Worm (Caenorhabditis elegans): ENCODE measurements around the gene cutl-5.
A peak's percentile ranks its signal among the peaks of the same experiment; 100 is the strongest.

Gene cutl-5

DNA sequence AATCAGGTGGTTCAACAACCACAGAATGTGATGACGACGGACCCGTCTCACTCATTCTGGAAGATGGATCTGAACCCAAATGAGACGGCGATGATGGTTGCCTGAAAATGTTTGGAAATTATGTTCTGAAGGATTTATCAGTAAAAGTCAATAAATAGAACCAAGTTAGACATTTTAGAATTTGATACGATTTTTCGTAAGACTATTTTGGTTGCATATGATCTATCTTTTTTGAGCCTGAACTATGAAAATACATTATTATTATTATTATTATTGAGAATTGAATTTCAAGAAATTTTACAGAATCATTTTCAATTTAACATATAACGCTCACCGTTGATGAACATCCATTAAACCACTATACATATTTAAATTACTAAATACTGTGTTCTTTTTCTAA is 5.8 kb downstream of the cutl-5 start, which contains the start of gene F10E7.9:
TSS of gene F10E7.9 (minus strand) at position 101 of the 400 bp plus-strand sequence.
- TF ChIP-seq unc-120 (tag; optimal IDR thresholded peaks at IDR 0.05; ENCODE audit: poor library complexity, severe bottlenecking) (no peak), mab-5 (tag; optimal IDR thresholded peaks at IDR 0.05) (no peak), nhr-237 (tag; optimal IDR thresholded peaks at IDR 0.05) (no peak), ceh-83 (GFP tag; optimal IDR thresholded peaks at IDR 0.05) (no peak), ztf-11 (tag; optimal IDR thresholded peaks at IDR 0.05) (no peak), sem-2 (GFP tag; optimal IDR thresholded peaks at IDR 0.05) (no peak), tbx-8 (GFP tag; optimal IDR thresholded peaks at IDR 0.05) (no peak), M03D4.4 (tag; optimal IDR thresholded peaks at IDR 0.05) (no peak), mls-2 (tag; optimal IDR thresholded peaks at IDR 0.05) (no peak), lin-13 (tag; optimal IDR thresholded peaks at IDR 0.05) (no peak), blmp-1 (tag; optimal IDR thresholded peaks at IDR 0.05) (no peak), cnd-1 (tag; optimal IDR thresholded peaks at IDR 0.05) (no peak), elt-1 (tag; optimal IDR thresholded peaks at IDR 0.05; ENCODE audit: borderline replicate concordance, insufficient read depth) (no peak), nhr-12 (tag; optimal IDR thresholded peaks at IDR 0.05) (no peak), unc-39 (tag; optimal IDR thresholded peaks at IDR 0.05) (no peak), ces-1 (GFP tag; optimal IDR thresholded peaks at IDR 0.05) (no peak), nhr-2 (tag; optimal IDR thresholded peaks at IDR 0.05) (no peak), lin-32 (GFP tag; optimal IDR thresholded peaks at IDR 0.05) (no peak), zip-8 (tag; optimal IDR thresholded peaks at IDR 0.05) (no peak), snpc-4 (tag; optimal IDR thresholded peaks at IDR 0.05) (no peak)

DNA sequence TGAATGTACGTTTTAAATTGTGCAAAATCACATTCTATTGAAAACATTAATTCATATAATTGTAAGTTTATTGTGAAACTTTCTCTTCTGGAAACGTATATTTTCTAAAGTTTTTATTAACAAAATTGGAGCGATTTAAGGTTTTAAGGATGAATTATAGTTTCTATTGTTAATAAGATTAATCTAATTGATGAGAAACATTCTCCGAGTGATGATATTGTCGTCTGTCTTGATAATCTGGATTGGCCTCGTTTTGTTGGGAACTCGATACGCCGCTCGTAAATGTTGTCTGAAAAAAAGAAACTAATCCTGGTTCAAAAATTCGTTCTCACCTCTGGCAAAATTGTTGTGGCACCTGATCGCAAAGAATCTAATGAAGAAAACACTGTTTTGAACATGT is 9.4 kb downstream of the cutl-5 start:
- TF ChIP-seq elt-3 (tag; optimal IDR thresholded peaks at IDR 0.05) (no peak), cnd-1 (tag; optimal IDR thresholded peaks at IDR 0.05) (no peak), elt-1 (tag; optimal IDR thresholded peaks at IDR 0.05; ENCODE audit: borderline replicate concordance, insufficient read depth) (no peak), lin-13 (tag; optimal IDR thresholded peaks at IDR 0.05) (no peak), nhr-12 (tag; optimal IDR thresholded peaks at IDR 0.05) (no peak), M03D4.4 (tag; optimal IDR thresholded peaks at IDR 0.05) (no peak), unc-39 (tag; optimal IDR thresholded peaks at IDR 0.05) (no peak), ceh-43 (GFP tag; optimal IDR thresholded peaks at IDR 0.05) (no peak)

DNA sequence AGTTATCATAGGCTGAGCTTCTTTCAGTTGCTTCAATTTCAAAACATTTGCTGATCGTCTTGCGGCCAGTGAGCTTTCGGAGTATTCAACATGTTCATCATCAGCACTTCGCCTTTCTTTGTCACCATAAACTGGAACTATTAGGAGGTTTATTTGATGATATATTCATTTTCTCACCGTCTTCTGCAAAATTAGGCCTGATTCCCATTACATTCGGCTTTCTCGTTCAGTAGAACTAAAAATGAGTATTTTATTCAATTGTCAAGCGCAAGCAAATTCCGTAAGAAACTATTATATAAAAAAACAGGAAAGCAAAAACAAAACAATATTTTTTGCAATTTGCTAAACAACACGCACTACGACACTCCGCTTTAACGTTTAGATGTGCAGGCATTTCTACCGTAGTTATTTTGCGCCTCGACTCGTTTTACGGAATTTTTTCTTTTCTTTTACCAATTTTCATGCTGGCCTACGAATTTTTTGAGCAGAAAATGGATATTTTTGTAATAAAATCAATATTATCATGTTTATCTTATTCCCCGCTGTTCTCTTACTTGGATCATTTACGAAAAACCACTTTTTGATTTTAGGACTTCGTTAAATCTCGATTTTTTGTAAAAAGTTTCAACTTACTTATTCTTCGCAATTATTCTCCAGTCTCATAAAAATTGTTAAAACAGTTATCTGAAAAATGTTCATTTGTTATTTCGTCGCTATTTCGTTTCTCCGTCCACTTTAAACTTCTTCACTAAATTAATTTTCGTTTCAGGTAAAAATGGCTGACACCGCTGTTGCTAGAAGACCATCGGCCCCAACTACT is 10.7 kb downstream of the cutl-5 start, which contains the start of the genes farl-11 and rpl-33:
TSS of gene farl-11 (minus strand) at position 242 of the 820 bp plus-strand sequence.
TSS of gene rpl-33 (plus strand) at position 770 of the 820 bp plus-strand sequence.
- TF ChIP-seq elt-1 (tag; optimal IDR thresholded peaks at IDR 0.05; ENCODE audit: borderline replicate concordance, insufficient read depth) (no peak), unc-39 (tag; optimal IDR thresholded peaks at IDR 0.05) (no peak), M03D4.4 (tag; optimal IDR thresholded peaks at IDR 0.05) (no peak), ces-1 (GFP tag; optimal IDR thresholded peaks at IDR 0.05) (peak; percentile 76), drap-1 (GFP tag; optimal IDR thresholded peaks at IDR 0.05) (no peak), ceh-43 (GFP tag; optimal IDR thresholded peaks at IDR 0.05) (no peak), nhr-12 (tag; optimal IDR thresholded peaks at IDR 0.05) (no peak), hlh-1 (tag; optimal IDR thresholded peaks at IDR 0.05) (peak; percentile 61), nhr-237 (tag; optimal IDR thresholded peaks at IDR 0.05) (peak; percentile 92), nhr-2 (tag; optimal IDR thresholded peaks at IDR 0.05) (no peak), tbx-8 (GFP tag; optimal IDR thresholded peaks at IDR 0.05) (no peak), nhr-76 (tag; optimal IDR thresholded peaks at IDR 0.05) (no peak), mep-1 (tag; optimal IDR thresholded peaks at IDR 0.05) (peak; percentile 88), bed-3 (GFP tag; optimal IDR thresholded peaks at IDR 0.05) (no peak), flh-1 (GFP tag; optimal IDR thresholded peaks at IDR 0.05) (no peak), mls-2 (tag; optimal IDR thresholded peaks at IDR 0.05) (peak; percentile 5), snpc-4 (tag; optimal IDR thresholded peaks at IDR 0.05) (no peak), ceh-83 (GFP tag; optimal IDR thresholded peaks at IDR 0.05) (no peak), pha-4 (tag; optimal IDR thresholded peaks at IDR 0.05) (peak; percentile 81), nhr-28 (tag; optimal IDR thresholded peaks at IDR 0.05) (no peak), sptf-1 (tag; optimal IDR thresholded peaks at IDR 0.05) (peak; percentile 33), zip-8 (tag; optimal IDR thresholded peaks at IDR 0.05) (no peak), ceh-39 (tag; optimal IDR thresholded peaks at IDR 0.05) (peak; percentile 79), cnd-1 (tag; optimal IDR thresholded peaks at IDR 0.05) (no peak), unc-62 (GFP tag; optimal IDR thresholded peaks at IDR 0.05) (peak; percentile 73), mab-5 (tag; optimal IDR thresholded peaks at IDR 0.05) (peak; percentile 41), ztf-11 (tag; optimal IDR thresholded peaks at IDR 0.05) (no peak), lin-32 (GFP tag; optimal IDR thresholded peaks at IDR 0.05) (no peak), elt-3 (tag; optimal IDR thresholded peaks at IDR 0.05) (no peak), lin-13 (tag; optimal IDR thresholded peaks at IDR 0.05) (peak; percentile 63), blmp-1 (tag; optimal IDR thresholded peaks at IDR 0.05) (no peak), unc-120 (tag; optimal IDR thresholded peaks at IDR 0.05; ENCODE audit: poor library complexity, severe bottlenecking) (peak; percentile 4), lsy-2 (tag; optimal IDR thresholded peaks at IDR 0.05) (peak; percentile 98), ham-2 (GFP tag; optimal IDR thresholded peaks at IDR 0.05) (no peak), sem-2 (GFP tag; optimal IDR thresholded peaks at IDR 0.05) (no peak)

Measured in whole organism, mixed stage, embryonic.